Fruit fly (Drosophila melanogaster): ENCODE measurements around the gene Cph.
A peak's percentile ranks its signal among the peaks of the same experiment; 100 is the strongest.

Cph gene

DNA sequence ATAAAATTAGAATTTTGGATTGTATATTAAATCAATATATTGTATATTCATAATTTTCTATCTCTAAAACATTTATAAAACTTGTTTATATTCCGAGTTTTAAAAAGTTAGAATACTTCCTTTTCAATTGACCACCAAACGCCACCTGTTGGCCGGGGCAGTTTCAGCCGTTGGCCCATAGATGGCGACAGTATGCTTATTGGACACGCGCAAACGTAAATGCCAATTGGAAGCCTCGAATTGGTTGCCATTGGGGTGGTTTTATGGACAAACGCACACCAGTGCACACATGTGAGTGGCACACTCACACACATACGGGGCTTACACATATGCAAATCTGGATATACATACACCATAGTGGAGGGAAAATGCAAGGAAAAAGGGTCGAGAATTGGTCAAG is 25.0 kb downstream of the Cph start (continued):
- no peak for TF ChIP-seq grn (GFP tag; optimal IDR thresholded peaks at IDR 0.05)
- peak; percentile 78 for TF ChIP-seq cg (GFP tag; optimal IDR thresholded peaks at IDR 0.05)
- peak; percentile 1 for TF ChIP-seq CG4707 (GFP tag; optimal IDR thresholded peaks at IDR 0.05)
- peak; percentile 13 for TF ChIP-seq CG12659 (GFP tag; optimal IDR thresholded peaks at IDR 0.05)
- no peak for TF ChIP-seq CG6791 (GFP tag; IDR thresholded peaks at IDR 0.05; ENCODE audit: partially characterized antibody)
- no peak for TF ChIP-seq CG3838 (GFP tag; optimal IDR thresholded peaks at IDR 0.05)
- peak; percentile 52 for TF ChIP-seq Jarid2 (GFP tag; optimal IDR thresholded peaks at IDR 0.05)
- no peak for TF ChIP-seq crp (GFP tag; optimal IDR thresholded peaks at IDR 0.05)
- peak; percentile 34 for TF ChIP-seq pita (GFP tag; optimal IDR thresholded peaks at IDR 0.05)
- peak; percentile 26 for TF ChIP-seq phol (tag; optimal IDR thresholded peaks at IDR 0.05)
- peak; percentile 20 for TF ChIP-seq CG4820 (GFP tag; optimal IDR thresholded peaks at IDR 0.05)
- TF ChIP-seq CG4730 (GFP tag; IDR thresholded peaks at IDR 0.05), result 0 out of 2 replicates have a peak, but pooled peaks have one; percentile 25
- 0 out of 2 replicates have a peak, but pooled peaks have one; percentile 6 for TF ChIP-seq CG4360 (GFP tag; IDR thresholded peaks at IDR 0.05)
- TF ChIP-seq CG12236 (GFP tag; optimal IDR thresholded peaks at IDR 0.05), result no peak
- TF ChIP-seq scrt (GFP tag; optimal IDR thresholded peaks at IDR 0.05), result peak; percentile 15
- peak; percentile 29 for TF ChIP-seq CG9727 (GFP tag; optimal IDR thresholded peaks at IDR 0.05)
- TF ChIP-seq CG17385 (GFP tag; optimal IDR thresholded peaks at IDR 0.05), result peak; percentile 6
- no peak for TF ChIP-seq stwl (tag; optimal IDR thresholded peaks at IDR 0.05)
- 0 out of 2 replicates have a peak, but pooled peaks have one; percentile 29 for TF ChIP-seq H2.0 (GFP tag; IDR thresholded peaks at IDR 0.05)
- TF ChIP-seq sc (optimal IDR thresholded peaks at IDR 0.05), result no peak
- peak; percentile 33 for TF ChIP-seq sc (GFP tag; optimal IDR thresholded peaks at IDR 0.05)
- peak; percentile 31 for TF ChIP-seq CG10431 (GFP tag; optimal IDR thresholded peaks at IDR 0.05)
- peak; percentile 6 for TF ChIP-seq CG33213 (GFP tag; optimal IDR thresholded peaks at IDR 0.05)
- peak; percentile 14 for TF ChIP-seq CG8359 (GFP tag; optimal IDR thresholded peaks at IDR 0.05; ENCODE audit: borderline replicate concordance)
- TF ChIP-seq lola (GFP tag; optimal IDR thresholded peaks at IDR 0.05), result peak in 1 of 3 experiments; percentile 18
- TF ChIP-seq CG6654 (GFP tag; optimal IDR thresholded peaks at IDR 0.05), result peak; percentile 7
- TF ChIP-seq Trl (optimal IDR thresholded peaks at IDR 0.05), result no peak
- peak; percentile 35 for TF ChIP-seq Trl (GFP tag; optimal IDR thresholded peaks at IDR 0.05)
- TF ChIP-seq CG3065 (GFP tag; optimal IDR thresholded peaks at IDR 0.05), result no peak
- peak; percentile 19; the same call in 1 of the 2 replicates for TF ChIP-seq vvl (GFP tag; IDR thresholded peaks at IDR 0.05)
- TF ChIP-seq Hr51 (GFP tag; optimal IDR thresholded peaks at IDR 0.05), result peak in 1 of 2 experiments; percentile 35
- TF ChIP-seq Nf-YB (GFP tag; optimal IDR thresholded peaks at IDR 0.05), result peak; percentile 86
- no peak for TF ChIP-seq NC2α (GFP tag; optimal IDR thresholded peaks at IDR 0.05)
- TF ChIP-seq CG1603 (tag; optimal IDR thresholded peaks at IDR 0.05), result peak; percentile 41
- no peak for TF ChIP-seq so (GFP tag; IDR thresholded peaks at IDR 0.05)
- TF ChIP-seq pfk (GFP tag; optimal IDR thresholded peaks at IDR 0.05), result no peak
- TF ChIP-seq CG2199 (GFP tag; IDR thresholded peaks at IDR 0.05), result peak; percentile 78; the same call in 1 of the 3 replicates
- peak; percentile 25 for TF ChIP-seq fd96Cb (tag; optimal IDR thresholded peaks at IDR 0.05)
- peak; percentile 3 for TF ChIP-seq Ssrp (tag; optimal IDR thresholded peaks at IDR 0.05)
- peak; percentile 31 for TF ChIP-seq HLHmδ (GFP tag; optimal IDR thresholded peaks at IDR 0.05)
- no peak for TF ChIP-seq vfl (GFP tag; optimal IDR thresholded peaks at IDR 0.05)
- TF ChIP-seq CG14710 (tag; optimal IDR thresholded peaks at IDR 0.05), result peak; percentile 32
- TF ChIP-seq CG5245 (GFP tag; optimal IDR thresholded peaks at IDR 0.05), result peak; percentile 35
- TF ChIP-seq slou (GFP tag; optimal IDR thresholded peaks at IDR 0.05), result peak; percentile 23
- no peak for TF ChIP-seq prd (optimal IDR thresholded peaks at IDR 0.05)
- peak; percentile 47; the same call in 2 of the 3 replicates for TF ChIP-seq prd (GFP tag; IDR thresholded peaks at IDR 0.05)
- TF ChIP-seq slbo (GFP tag; IDR thresholded peaks at IDR 0.05), result peak; percentile 57
- peak; percentile 71; the same call in 2 of the 3 replicates for TF ChIP-seq CG11456 (GFP tag; IDR thresholded peaks at IDR 0.05)
- TF ChIP-seq CoRest (tag; optimal IDR thresholded peaks at IDR 0.05), result peak; percentile 51
- peak; percentile 49 for TF ChIP-seq Meics (GFP tag; optimal IDR thresholded peaks at IDR 0.05)
